Fruit fly (Drosophila melanogaster) Kc167 (cell line): Measurements from ENCODE around the gene Roc1a.

Experiments
- Sin3A ChIP-seq: fragments of >200 bp; optimal IDR thresholded peaks from 2 replicates; lab custom pipeline; 2018; ENCODE audit warnings: missing external identifiers
- h ChIP-seq: fragments of >200 bp; optimal IDR thresholded peaks from 3 replicates; lab custom pipeline; 2018; ENCODE audit warnings: missing external identifiers
- insv ChIP-seq: fragments of >200 bp; optimal IDR thresholded peaks from 3 replicates; lab custom pipeline; 2018; ENCODE audit warnings: missing external identifiers
- psq ChIP-seq: fragments of >200 bp; optimal IDR thresholded peaks from 2 replicates; lab custom pipeline; 2017; ENCODE audit warnings: missing external identifiers

DNA sequence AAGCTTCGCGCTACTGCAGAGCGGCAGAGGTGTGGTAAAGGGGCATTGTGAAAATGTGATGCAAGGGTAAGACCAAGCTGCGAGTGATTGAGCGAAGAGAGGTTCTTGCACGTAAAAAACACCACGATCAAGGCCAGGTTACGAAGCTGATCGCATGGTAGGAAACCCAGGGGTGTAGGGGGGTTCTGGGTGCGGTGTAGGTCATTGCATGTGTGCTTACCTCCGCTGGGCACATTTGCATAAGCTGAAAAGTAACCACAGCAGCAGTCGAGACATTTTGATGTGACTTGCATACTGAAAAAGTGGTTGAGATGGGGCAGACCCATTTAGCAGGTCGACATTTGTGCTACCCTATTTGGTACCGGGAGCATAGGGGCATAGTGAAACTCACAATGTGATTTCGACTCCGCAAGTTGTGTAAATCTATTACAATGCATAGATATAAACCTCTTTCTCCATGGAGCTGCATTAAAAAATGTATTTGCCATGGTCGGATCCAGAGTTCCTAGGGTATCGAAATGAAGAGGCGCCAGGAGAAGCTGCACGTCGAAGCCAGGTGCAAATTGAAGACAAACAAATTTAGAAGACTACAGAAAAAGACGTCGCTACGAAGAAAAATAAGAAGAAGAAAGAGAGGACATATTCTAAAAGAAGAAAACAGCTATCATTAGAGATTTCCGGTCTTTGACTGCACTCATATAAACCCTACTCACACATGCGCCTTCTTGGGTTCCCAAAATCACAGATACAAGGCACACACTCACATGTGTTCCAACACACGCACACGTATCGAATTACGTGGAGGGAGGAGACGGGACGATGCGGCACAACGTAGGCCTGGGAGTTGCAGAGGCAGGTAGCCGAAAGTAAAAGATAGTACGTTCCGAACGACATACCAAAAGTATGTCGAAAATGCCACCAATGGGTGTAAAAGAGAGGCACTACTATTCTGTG lies 46.0 kb downstream of the Roc1a start:
- TF ChIP-seq insv (lab: Kevin White, UChicago) (no peak), Sin3A (no peak), psq (lab: Kevin White, UChicago) (no peak), h (lab: Kevin White, UChicago) (no peak)
